Fruit fly (Drosophila melanogaster) whole organism, embryonic: Measurements from ENCODE around the gene CG12106.

Source experiments
- Bteb2 ChIP-seq: fragments of 200-800 bp; sonication (Bioruptor generic); optimal IDR thresholded peaks from 2 replicates; lab custom pipeline; 2016; ENCODE audit warnings: missing biosample characterization, missing genetic modification characterization
- C15 ChIP-seq: fragments of 200-800 bp; sonication (Bioruptor generic); IDR thresholded peaks from 3 replicates; pipeline ENCODE4 v1.3.6; 2022; ENCODE audit warnings: missing biosample characterization, missing genetic modification characterization
- CG10366 ChIP-seq: fragments of 200-800 bp; sonication (Bioruptor generic); IDR thresholded peaks from 2 replicates; pipeline ENCODE4 v1.3.6; 2022; ENCODE audit warnings: missing biosample characterization, missing genetic modification characterization
- CG10462 ChIP-seq: fragments of 200-800 bp; sonication (Bioruptor generic); optimal IDR thresholded peaks from 2 replicates; lab custom pipeline; 2016; ENCODE audit warnings: missing biosample characterization, missing genetic modification characterization
- CG11504 ChIP-seq: fragments of 200-800 bp; sonication (Bioruptor generic); optimal IDR thresholded peaks from 3 replicates; lab custom pipeline; 2019; ENCODE audit warnings: missing biosample characterization, mild to moderate bottlenecking, missing genetic modification characterization, moderate library complexity
- CG11696 ChIP-seq: fragments of 200-800 bp; sonication (Bioruptor generic); IDR thresholded peaks from 2 replicates; pipeline ENCODE4 v1.3.6; 2022; ENCODE audit warnings: missing biosample characterization, missing genetic modification characterization
- CG11723 ChIP-seq: fragments of 200-800 bp; sonication (Bioruptor generic); optimal IDR thresholded peaks from 2 replicates; lab custom pipeline; 2017; ENCODE audit warnings: missing biosample characterization, mild to moderate bottlenecking, missing genetic modification characterization
- CG12104 ChIP-seq: fragments of 200-800 bp; sonication (Bioruptor generic); optimal IDR thresholded peaks from 3 replicates; lab custom pipeline; 2016; ENCODE audit warnings: missing biosample characterization, missing genetic modification characterization
- CG12391 ChIP-seq: fragments of 200-800 bp; sonication (Bioruptor generic); optimal IDR thresholded peaks from 3 replicates; lab custom pipeline; 2018; ENCODE audit warnings: missing biosample characterization, mild to moderate bottlenecking, missing genetic modification characterization, moderate library complexity
- CG14667 ChIP-seq: fragments of 200-800 bp; sonication (Bioruptor generic); IDR thresholded peaks from 2 replicates; pipeline ENCODE4 v1.3.6; 2022; ENCODE audit warnings: missing biosample characterization, missing genetic modification characterization
- CG15269 ChIP-seq: fragments of 200-800 bp; sonication (Bioruptor generic); optimal IDR thresholded peaks from 2 replicates; lab custom pipeline; 2018; ENCODE audit warnings: missing biosample characterization, mild to moderate bottlenecking, missing genetic modification characterization, moderate library complexity
- CG16813 ChIP-seq: fragments of 200-800 bp; sonication (Bioruptor generic); IDR thresholded peaks from 3 replicates; pipeline ENCODE4 v1.3.6; 2022; ENCODE audit warnings: missing biosample characterization, missing genetic modification characterization; ENCODE audit not compliant: partially characterized antibody
- CG2202 ChIP-seq: fragments of 200-800 bp; sonication (Bioruptor generic); optimal IDR thresholded peaks from 2 replicates; lab custom pipeline; 2018; ENCODE audit warnings: missing biosample characterization, mild to moderate bottlenecking, missing genetic modification characterization
- CG3726 ChIP-seq: fragments of 200-800 bp; sonication (Bioruptor generic); IDR thresholded peaks from 3 replicates; pipeline ENCODE4, ENCODE4 v1.3.6; 2022; ENCODE audit warnings: missing biosample characterization, missing genetic modification characterization
- CG6254 ChIP-seq: fragments of 200-800 bp; sonication (Bioruptor generic); optimal IDR thresholded peaks from 3 replicates; lab custom pipeline; 2017; ENCODE audit warnings: mild to moderate bottlenecking, missing biosample characterization, missing genetic modification reagents, missing genetic modification characterization
- CG6683 ChIP-seq: fragments of 200-800 bp; sonication (Bioruptor generic); optimal IDR thresholded peaks from 2 replicates; lab custom pipeline; 2017; ENCODE audit warnings: missing biosample characterization, mild to moderate bottlenecking, missing genetic modification characterization, missing genetic modification reagents
- CG7786 ChIP-seq: fragments of 200-800 bp; sonication (Bioruptor generic); optimal IDR thresholded peaks from 2 replicates; lab custom pipeline; 2016; ENCODE audit warnings: missing biosample characterization, missing genetic modification characterization
- CG8089 ChIP-seq: fragments of 200-800 bp; sonication (Bioruptor generic); optimal IDR thresholded peaks from 3 replicates; lab custom pipeline; 2016; ENCODE audit warnings: missing biosample characterization, missing genetic modification characterization
- CG8359 ChIP-seq: fragments of 200-800 bp; sonication (Bioruptor generic); optimal IDR thresholded peaks from 2 replicates; lab custom pipeline; 2017; ENCODE audit warnings: missing biosample characterization, mild to moderate bottlenecking, missing genetic modification characterization, borderline replicate concordance
- CG8388 ChIP-seq: fragments of 200-800 bp; sonication (Bioruptor generic); optimal IDR thresholded peaks from 2 replicates; lab custom pipeline; 2019; ENCODE audit warnings: missing biosample characterization, mild to moderate bottlenecking, missing genetic modification characterization, moderate library complexity
- CG8765 ChIP-seq: fragments of 200-800 bp; sonication (Bioruptor generic); IDR thresholded peaks from 2 replicates; pipeline ENCODE4 v1.3.6; 2022; ENCODE audit warnings: missing biosample characterization, missing genetic modification characterization
- CG9215 ChIP-seq: fragments of 200-800 bp; sonication (Bioruptor generic); IDR thresholded peaks from 2 replicates; pipeline ENCODE4 v1.3.6; 2022; ENCODE audit warnings: missing biosample characterization, missing genetic modification characterization
- CG9437 ChIP-seq: fragments of 200-800 bp; sonication (Bioruptor generic); optimal IDR thresholded peaks from 2 replicates; lab custom pipeline; 2018; ENCODE audit warnings: missing biosample characterization, mild to moderate bottlenecking, missing genetic modification characterization
- CG9932 ChIP-seq: fragments of 200-800 bp; sonication (Bioruptor generic); IDR thresholded peaks from 2 replicates; pipeline ENCODE4 v1.3.6; 2022; ENCODE audit warnings: missing biosample characterization, missing genetic modification characterization
- CkIIα-i1 ChIP-seq: fragments of 200-800 bp; sonication (Bioruptor generic); IDR thresholded peaks from 2 replicates; pipeline ENCODE4 v1.3.6; 2022; ENCODE audit warnings: missing biosample characterization, missing genetic modification characterization
- Dp ChIP-seq: fragments of 200-800 bp; sonication (Bioruptor generic); optimal IDR thresholded peaks from 2 replicates; lab custom pipeline; 2018; ENCODE audit warnings: missing biosample characterization, mild to moderate bottlenecking, missing genetic modification characterization, moderate library complexity
- Eip74EF ChIP-seq, 2 experiments: fragments of 200-800 bp in 1 of 2; fragments of >200 bp in 1 of 2; sonication (Bioruptor generic) in 1 of 2; optimal IDR thresholded peaks; 2 replicates each; lab custom pipeline; 2017 to 2019; ENCODE audit warnings: missing biosample characterization in 2 of 2, missing genetic modification characterization in 2 of 2, mild to moderate bottlenecking in 1 of 2, moderate library complexity in 1 of 2
- Elba2 ChIP-seq: fragments of 200-800 bp; sonication (Bioruptor generic); optimal IDR thresholded peaks from 3 replicates; lab custom pipeline; 2016; ENCODE audit warnings: missing biosample characterization, missing genetic modification characterization
- Fer1 ChIP-seq: fragments of 200-800 bp; sonication (Bioruptor generic); optimal IDR thresholded peaks from 2 replicates; lab custom pipeline; 2017; ENCODE audit warnings: missing biosample characterization, mild to moderate bottlenecking, missing genetic modification characterization
- Hand ChIP-seq: fragments of 200-800 bp; sonication (Bioruptor generic); optimal IDR thresholded peaks from 2 replicates; lab custom pipeline; 2017; ENCODE audit warnings: mild to moderate bottlenecking, missing biosample characterization, missing genetic modification reagents, missing genetic modification characterization
- Mad ChIP-seq: fragments of 200-800 bp; sonication (Bioruptor generic); optimal IDR thresholded peaks from 2 replicates; lab custom pipeline; 2016; ENCODE audit warnings: missing biosample characterization, missing genetic modification characterization
- Meics ChIP-seq: fragments of 200-800 bp; sonication (Bioruptor generic); optimal IDR thresholded peaks from 2 replicates; lab custom pipeline; 2017; ENCODE audit warnings: missing biosample characterization, mild to moderate bottlenecking, missing genetic modification characterization
- Spps ChIP-seq: fragments of 200-800 bp; sonication (Bioruptor generic); optimal IDR thresholded peaks from 2 replicates; lab custom pipeline; 2018; ENCODE audit warnings: missing biosample characterization, mild to moderate bottlenecking, missing genetic modification characterization
- bab2 ChIP-seq: fragments of 200-800 bp; sonication (Bioruptor generic); optimal IDR thresholded peaks from 2 replicates; lab custom pipeline; 2016; ENCODE audit warnings: missing biosample characterization, missing genetic modification characterization
- disco-r ChIP-seq: fragments of 200-800 bp; sonication (Bioruptor generic); optimal IDR thresholded peaks from 2 replicates; lab custom pipeline; 2016; ENCODE audit warnings: missing biosample characterization, missing genetic modification characterization
- h ChIP-seq: fragments of >200 bp; optimal IDR thresholded peaks from 2 replicates; lab custom pipeline; 2017
- ind ChIP-seq: fragments of 200-800 bp; sonication (Bioruptor generic); optimal IDR thresholded peaks from 3 replicates; lab custom pipeline; 2016; ENCODE audit warnings: missing biosample characterization, missing genetic modification characterization
- jing ChIP-seq: fragments of 200-800 bp; sonication (Bioruptor generic); optimal IDR thresholded peaks from 2 replicates; lab custom pipeline; 2018; ENCODE audit warnings: missing biosample characterization, mild to moderate bottlenecking, missing genetic modification characterization
- lov ChIP-seq, 2 experiments: fragments of 200-800 bp in 1 of 2; fragments of >200 bp in 1 of 2; sonication (Bioruptor generic) in 1 of 2; IDR thresholded peaks in 1 of 2; optimal IDR thresholded peaks in 1 of 2; 2 replicates in 1 of 2; 3 replicates in 1 of 2; pipeline versions ENCODE4 v1.3.6 to Lab custom; 2017 to 2022; ENCODE audit warnings: missing biosample characterization in 1 of 2, missing genetic modification characterization in 1 of 2
- mld ChIP-seq: fragments of 200-800 bp; sonication (Bioruptor generic); IDR thresholded peaks from 3 replicates; pipeline ENCODE4 v1.3.6; 2022; ENCODE audit warnings: missing biosample characterization, missing genetic modification characterization; ENCODE audit not compliant: partially characterized antibody
- phol ChIP-seq: fragments of 200-800 bp; sonication (Bioruptor generic); optimal IDR thresholded peaks from 3 replicates; lab custom pipeline; 2018; ENCODE audit warnings: missing biosample characterization, mild to moderate bottlenecking, missing genetic modification characterization, moderate library complexity
- pros ChIP-seq: fragments of 200-800 bp; sonication (Bioruptor generic); optimal IDR thresholded peaks from 3 replicates; lab custom pipeline; 2019; ENCODE audit warnings: missing biosample characterization, mild to moderate bottlenecking, missing genetic modification characterization, moderate library complexity
- psq ChIP-seq: fragments of 200-800 bp; sonication (Bioruptor generic); optimal IDR thresholded peaks from 2 replicates; lab custom pipeline; 2017; ENCODE audit warnings: missing biosample characterization, missing genetic modification characterization
- row ChIP-seq: fragments of 200-800 bp; sonication (Bioruptor generic); IDR thresholded peaks from 3 replicates; pipeline ENCODE4 v1.3.6; 2022; ENCODE audit warnings: missing biosample characterization, missing genetic modification characterization
- seq ChIP-seq: fragments of 200-800 bp; sonication (Bioruptor generic); IDR thresholded peaks from 2 replicates; pipeline ENCODE4 v1.3.6; 2022; ENCODE audit warnings: missing biosample characterization, missing genetic modification characterization
- sqz ChIP-seq: fragments of 200-800 bp; sonication (Bioruptor generic); optimal IDR thresholded peaks from 3 replicates; lab custom pipeline; 2018; ENCODE audit warnings: missing biosample characterization, mild to moderate bottlenecking, missing genetic modification characterization
- ssp ChIP-seq: fragments of 200-800 bp; sonication (Bioruptor generic); IDR thresholded peaks from 2 replicates; pipeline ENCODE4 v1.3.6; 2022; ENCODE audit warnings: missing biosample characterization, missing genetic modification characterization
- trem ChIP-seq: fragments of 200-800 bp; optimal IDR thresholded peaks from 3 replicates; lab custom pipeline; 2019; ENCODE audit warnings: missing biosample characterization, mild to moderate bottlenecking, missing genetic modification characterization, moderate library complexity
- trh ChIP-seq: fragments of 200-800 bp; sonication (Bioruptor generic); optimal IDR thresholded peaks from 2 replicates; lab custom pipeline; 2016; ENCODE audit warnings: missing biosample characterization, missing genetic modification characterization
- vfl ChIP-seq: fragments of 200-800 bp; sonication (Bioruptor generic); optimal IDR thresholded peaks from 2 replicates; lab custom pipeline; 2016; ENCODE audit warnings: missing biosample characterization, missing genetic modification characterization

The CG12106 gene

dm6 chrX:9196362-9196761 is 2.7 kb downstream of the CG12106 start, which contains the start of gene CG12118 (continued):
- peak; percentile 74 for TF ChIP-seq Mad (GFP tag; lab: Kevin White, UChicago)
- peak; percentile 75 for TF ChIP-seq CG15269 (tag; lab: Kevin White, UChicago)
- TF ChIP-seq CG11696 (GFP tag; lab: Robert Waterston, UW), result no peak
- peak; percentile 32 for TF ChIP-seq Hand (GFP tag; lab: Kevin White, UChicago)
- peak; percentile 43 for TF ChIP-seq sqz
- TF ChIP-seq mld (GFP tag; lab: Robert Waterston, UW), result peak; percentile 90; the same call in 2 of the 3 replicates
- peak; percentile 71 for TF ChIP-seq CG9437 (GFP tag; lab: Kevin White, UChicago)
- peak; percentile 23 for TF ChIP-seq Elba2
- TF ChIP-seq row (GFP tag; lab: Robert Waterston, UW), result peak; percentile 91
- TF ChIP-seq lov (optimal IDR thresholded peaks at IDR 0.05; lab: Kevin White, UChicago), result no peak
- TF ChIP-seq lov (GFP tag; IDR thresholded peaks at IDR 0.05; lab: Robert Waterston, UW), result peak; percentile 84
- TF ChIP-seq Meics (GFP tag; lab: Kevin White, UChicago), result peak; percentile 73
- peak; percentile 87 for TF ChIP-seq Dp (GFP tag; lab: Kevin White, UChicago)
- TF ChIP-seq Fer1 (GFP tag; lab: Kevin White, UChicago), result peak; percentile 70
- TF ChIP-seq CG10366 (GFP tag; lab: Robert Waterston, UW), result peak; percentile 88
- TF ChIP-seq CG6254 (GFP tag; lab: Kevin White, UChicago), result peak; percentile 41
- TF ChIP-seq vfl, result peak; percentile 67
- peak; percentile 81 for TF ChIP-seq phol (tag; lab: Kevin White, UChicago)
- TF ChIP-seq ssp, result peak; percentile 74
- TF ChIP-seq CkIIα-i1 (GFP tag; lab: Robert Waterston, UW), result no peak
- TF ChIP-seq CG2202, result peak; percentile 39
- TF ChIP-seq CG7786 (GFP tag; lab: Kevin White, UChicago), result peak; percentile 20
- TF ChIP-seq h (lab: Kevin White, UChicago), result no peak
- peak in 1 of 2 experiments; percentile 54 for TF ChIP-seq Eip74EF (GFP tag; optimal IDR thresholded peaks at IDR 0.05; lab: Kevin White, UChicago)
- peak; percentile 78 for TF ChIP-seq CG8388 (GFP tag; lab: Kevin White, UChicago)
- peak; percentile 77 for TF ChIP-seq CG11504 (tag; lab: Kevin White, UChicago)
- TF ChIP-seq CG8089 (GFP tag; lab: Kevin White, UChicago), result no peak
- peak; percentile 45 for TF ChIP-seq CG6683
- no peak for TF ChIP-seq disco-r (GFP tag; lab: Kevin White, UChicago)
- no peak for TF ChIP-seq jing (GFP tag; lab: Kevin White, UChicago)
- TF ChIP-seq CG10462, result peak; percentile 72
- TF ChIP-seq CG8765 (GFP tag; lab: Robert Waterston, UW), result 0 out of 2 replicates have a peak, but pooled peaks have one; percentile 10
- TF ChIP-seq C15 (GFP tag; lab: Robert Waterston, UW), result peak; percentile 61; the same call in 1 of the 3 replicates
- peak; percentile 40 for TF ChIP-seq bab2
- peak; percentile 91 for TF ChIP-seq CG12391 (tag; lab: Kevin White, UChicago)
- peak; percentile 92 for TF ChIP-seq CG16813 (GFP tag; lab: Robert Waterston, UW)
- TF ChIP-seq pros (GFP tag; lab: Kevin White, UChicago), result no peak
- TF ChIP-seq CG3726 (GFP tag; lab: Robert Waterston, UW), result peak; percentile 5; the same call in 1 of the 3 replicates
- peak; percentile 80 for TF ChIP-seq ind (GFP tag; lab: Kevin White, UChicago)
- peak; percentile 76 for TF ChIP-seq Bteb2 (GFP tag; lab: Kevin White, UChicago)
- TF ChIP-seq Spps, result peak; percentile 67
- TF ChIP-seq seq (GFP tag; lab: Robert Waterston, UW), result peak; percentile 73
- peak; percentile 64 for TF ChIP-seq CG12104 (GFP tag; lab: Kevin White, UChicago)
- TF ChIP-seq trem (tag; lab: Kevin White, UChicago), result peak; percentile 73
- TF ChIP-seq CG11723 (GFP tag; lab: Kevin White, UChicago), result peak; percentile 32
- TF ChIP-seq psq (GFP tag; lab: Kevin White, UChicago), result peak; percentile 30
- TF ChIP-seq CG9932 (GFP tag; lab: Robert Waterston, UW), result peak; percentile 89
- TF ChIP-seq trh (GFP tag; lab: Kevin White, UChicago), result peak; percentile 79
- TF ChIP-seq CG9215 (GFP tag; lab: Robert Waterston, UW), result peak; percentile 60
- TF ChIP-seq CG8359 (GFP tag; lab: Kevin White, UChicago), result no peak
- TF ChIP-seq CG14667 (GFP tag; lab: Robert Waterston, UW), result peak; percentile 57; the same call in 1 of the 2 replicates
